Worm (Caenorhabditis elegans): ENCODE data around the gene T04F8.7.

Gene T04F8.7

DNA sequence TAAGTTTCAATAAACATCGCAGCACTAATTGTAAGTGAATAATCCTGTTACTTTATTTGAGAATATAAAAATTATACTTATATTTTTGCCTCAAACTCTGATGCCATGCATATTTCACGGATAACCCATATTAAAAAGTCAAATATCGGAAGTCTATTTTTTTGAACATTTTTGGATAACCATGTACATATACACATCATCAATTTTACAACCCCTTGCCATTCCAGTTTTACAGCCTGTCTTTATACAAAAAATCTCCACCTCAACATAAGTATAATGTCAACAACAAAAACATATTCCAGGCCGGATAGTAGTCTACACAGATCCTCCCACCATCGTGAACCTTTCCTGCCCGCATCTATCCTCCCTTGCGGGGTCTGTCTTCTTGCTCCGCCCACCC lies 3.5 kb upstream of the T04F8.7 start, which contains the start of gene hnd-1:
hnd-1 (plus strand) TSS at position 301 of the 400 bp plus-strand sequence.
- TF ChIP-seq elt-3 (tag; optimal IDR thresholded peaks at IDR 0.05) (no peak), snpc-4 (tag; optimal IDR thresholded peaks at IDR 0.05) (no peak), nhr-12 (tag; optimal IDR thresholded peaks at IDR 0.05) (no peak), unc-62 (GFP tag; optimal IDR thresholded peaks at IDR 0.05) (no peak), lin-39 (tag; optimal IDR thresholded peaks at IDR 0.05) (no peak), nhr-77 (tag; optimal IDR thresholded peaks at IDR 0.05) (no peak), fkh-2 (tag; optimal IDR thresholded peaks at IDR 0.05) (no peak), ztf-4 (tag; optimal IDR thresholded peaks at IDR 0.05) (no peak), jun-1 (tag; optimal IDR thresholded peaks at IDR 0.05) (no peak), nhr-67 (tag; optimal IDR thresholded peaks at IDR 0.05) (no peak), skn-1 (tag; optimal IDR thresholded peaks at IDR 0.05) (no peak), ceh-28 (tag; optimal IDR thresholded peaks at IDR 0.05) (no peak), aly-2 (tag; optimal IDR thresholded peaks at IDR 0.05) (no peak), nhr-237 (tag; optimal IDR thresholded peaks at IDR 0.05) (no peak)

DNA sequence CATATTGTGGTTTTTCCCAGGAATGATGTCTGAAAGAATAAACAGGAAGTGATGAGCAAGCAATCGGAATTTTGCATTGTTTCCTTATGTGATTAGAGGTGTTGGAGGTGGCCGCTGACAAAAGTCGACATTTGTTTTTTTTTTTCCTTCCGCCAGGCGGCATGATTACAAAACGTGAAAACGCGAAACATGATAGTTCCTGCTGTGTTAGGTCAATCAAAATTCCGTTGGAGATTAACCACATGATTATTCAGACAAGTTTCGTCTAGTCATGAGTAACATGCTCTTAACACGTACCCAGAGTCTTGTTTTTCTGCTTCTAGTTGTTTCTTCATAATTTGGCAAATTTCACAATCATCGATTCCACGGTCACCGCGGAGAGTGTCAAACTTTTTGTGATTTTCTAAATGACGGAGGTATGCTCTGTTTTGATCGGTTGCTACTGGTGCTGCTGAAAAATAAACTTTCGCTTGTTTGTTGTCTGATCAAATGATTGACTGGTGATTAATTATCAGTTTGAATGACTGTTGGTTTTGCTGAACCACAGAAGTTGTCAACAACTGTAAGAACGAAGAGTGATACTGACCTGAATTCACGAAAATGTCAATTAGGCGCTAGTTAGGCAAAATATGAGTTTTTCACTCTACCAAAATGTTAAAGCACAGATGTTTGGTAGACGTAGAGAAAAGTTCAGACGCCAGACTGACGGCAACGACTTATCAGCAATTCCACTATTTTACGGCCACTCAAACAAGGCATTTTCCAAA lies 1.4 kb downstream of the T04F8.7 start:
- no peak for TF ChIP-seq ceh-28 (tag; optimal IDR thresholded peaks at IDR 0.05)
- no peak for TF ChIP-seq skn-1 (tag; optimal IDR thresholded peaks at IDR 0.05)
- peak; percentile 65 for TF ChIP-seq elt-2 (tag; optimal IDR thresholded peaks at IDR 0.05)
- no peak for TF ChIP-seq R02D3.7 (tag; optimal IDR thresholded peaks at IDR 0.05)
- TF ChIP-seq mdl-1 (tag; optimal IDR thresholded peaks at IDR 0.05): no peak
- no peak for TF ChIP-seq nhr-76 (tag; optimal IDR thresholded peaks at IDR 0.05)
- no peak for TF ChIP-seq mml-1 (tag; optimal IDR thresholded peaks at IDR 0.05)
- no peak for TF ChIP-seq unc-62 (GFP tag; optimal IDR thresholded peaks at IDR 0.05)
- no peak for TF ChIP-seq nhr-23 (tag; optimal IDR thresholded peaks at IDR 0.05)
- peak; percentile 33 for TF ChIP-seq pha-4 (tag; optimal IDR thresholded peaks at IDR 0.05)
- no peak for TF ChIP-seq ceh-16 (tag; optimal IDR thresholded peaks at IDR 0.05)
- no peak for TF ChIP-seq lin-15B (tag; optimal IDR thresholded peaks at IDR 0.05)
- no peak for TF ChIP-seq ztf-4 (tag; optimal IDR thresholded peaks at IDR 0.05)
- TF ChIP-seq nfya-1 (tag; optimal IDR thresholded peaks at IDR 0.05; ENCODE audit: insufficient read depth): no peak
- no peak for TF ChIP-seq egl-5 (tag; optimal IDR thresholded peaks at IDR 0.05)
- no peak for TF ChIP-seq elt-3 (tag; optimal IDR thresholded peaks at IDR 0.05)
- TF ChIP-seq nhr-43 (tag; optimal IDR thresholded peaks at IDR 0.05; ENCODE audit: poor library complexity, severe bottlenecking): no peak

DNA sequence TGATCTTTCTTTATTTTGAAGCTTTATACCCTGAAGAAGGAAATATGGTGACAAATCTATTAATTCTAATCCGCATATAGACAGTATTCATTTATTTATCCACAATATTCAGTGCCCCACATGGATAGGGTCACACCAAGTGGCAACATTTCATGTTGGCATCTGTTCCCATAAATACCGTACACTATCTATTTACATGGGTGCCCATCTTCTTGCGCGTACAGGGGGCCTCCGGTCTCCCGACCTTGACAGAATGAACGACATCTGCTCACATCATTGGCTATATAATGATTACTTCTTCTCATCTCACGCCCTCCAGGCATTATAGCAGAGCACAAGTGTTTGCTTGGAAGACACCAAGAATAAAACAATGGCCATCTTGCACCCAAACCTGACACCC lies 5.2 kb downstream of the T04F8.7 start:
- no peak for TF ChIP-seq nhr-67 (tag; optimal IDR thresholded peaks at IDR 0.05)
- TF ChIP-seq nhr-43 (tag; optimal IDR thresholded peaks at IDR 0.05; ENCODE audit: poor library complexity, severe bottlenecking): no peak
- no peak for TF ChIP-seq ceh-82 (tag; optimal IDR thresholded peaks at IDR 0.05)
- TF ChIP-seq hmg-11 (tag; optimal IDR thresholded peaks at IDR 0.05): no peak
- no peak for TF ChIP-seq ceh-28 (tag; optimal IDR thresholded peaks at IDR 0.05)
- no peak for TF ChIP-seq R02D3.7 (tag; optimal IDR thresholded peaks at IDR 0.05)

DNA sequence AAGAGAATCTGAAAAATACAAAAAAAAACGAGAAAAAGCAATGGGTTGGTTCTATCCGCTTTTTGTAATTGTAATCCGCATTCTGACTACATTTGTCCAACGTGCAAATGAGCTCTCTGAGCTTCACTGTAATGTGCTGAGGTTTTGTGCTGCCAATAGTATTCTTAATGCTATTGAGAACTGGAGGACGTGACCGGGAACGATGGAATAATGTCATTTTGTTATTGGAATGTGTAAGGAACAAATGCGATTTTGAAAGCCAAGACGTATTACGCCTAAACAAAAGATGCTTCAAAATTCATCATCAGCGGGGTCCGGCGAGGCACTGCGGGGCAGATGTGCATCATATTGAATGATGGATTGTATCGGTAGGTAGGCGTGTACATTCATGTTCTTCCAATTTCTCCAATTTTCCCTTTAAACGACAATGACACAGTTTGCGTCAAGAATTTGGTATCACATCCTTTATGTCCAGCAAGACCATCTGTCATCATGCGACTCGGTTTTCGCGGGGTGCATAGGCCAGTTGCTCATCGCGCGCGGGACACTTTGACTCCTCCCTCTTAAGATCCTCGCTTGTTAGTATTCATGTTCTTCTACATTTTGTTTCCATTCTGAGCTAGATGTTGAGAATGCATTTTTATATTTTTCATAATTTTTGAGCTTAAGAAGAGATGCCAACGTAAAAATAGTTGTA lies 7.6 kb downstream of the T04F8.7 start:
- TF ChIP-seq nhr-76 (tag; optimal IDR thresholded peaks at IDR 0.05): no peak
- no peak for TF ChIP-seq egl-5 (tag; optimal IDR thresholded peaks at IDR 0.05)
- TF ChIP-seq unc-62 (GFP tag; optimal IDR thresholded peaks at IDR 0.05): no peak
- TF ChIP-seq elt-3 (tag; optimal IDR thresholded peaks at IDR 0.05): no peak
- TF ChIP-seq nhr-77 (tag; optimal IDR thresholded peaks at IDR 0.05): no peak

DNA sequence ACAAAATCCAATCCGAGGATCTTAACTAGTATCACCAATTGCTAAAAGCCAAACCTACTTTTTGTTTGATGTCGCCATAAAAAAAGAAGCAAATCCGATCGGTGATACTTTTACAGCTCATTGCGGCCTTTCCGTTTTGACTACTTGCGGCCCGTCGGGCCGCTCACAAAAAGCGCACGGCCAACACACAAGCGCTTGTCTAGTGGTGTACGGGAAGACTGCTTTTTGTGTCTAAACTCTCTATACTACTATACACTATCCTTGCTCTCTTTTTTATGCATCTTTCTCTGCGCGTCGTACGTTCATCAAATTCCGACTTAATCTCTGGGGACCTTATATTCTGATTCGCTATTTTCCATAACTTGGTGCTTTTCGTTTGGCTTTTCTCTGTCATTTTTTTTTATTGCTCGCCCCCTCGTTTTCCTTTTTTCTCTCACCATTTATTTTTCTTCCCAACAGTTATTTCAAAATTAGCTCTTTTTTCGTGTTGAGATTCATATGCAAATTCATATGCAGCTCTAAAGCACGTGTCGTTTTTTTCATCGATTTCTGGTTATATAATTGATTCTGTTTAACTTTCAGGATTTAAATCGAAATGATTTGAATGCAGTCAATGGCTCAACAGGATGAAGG lies 14.1 kb downstream of the T04F8.7 start, which contains the start of gene noca-2:
noca-2 (plus strand) TSS at position 583 of the 633 bp plus-strand sequence.
- TF ChIP-seq ama-1 (optimal IDR thresholded peaks at IDR 0.05) (no peak), aly-2 (tag; optimal IDR thresholded peaks at IDR 0.05) (no peak), lin-39 (tag; optimal IDR thresholded peaks at IDR 0.05) (peak; percentile 60), nhr-76 (tag; optimal IDR thresholded peaks at IDR 0.05) (no peak), fkh-10 (GFP tag; optimal IDR thresholded peaks at IDR 0.05) (no peak), nhr-237 (tag; optimal IDR thresholded peaks at IDR 0.05) (no peak), daf-12 (tag; optimal IDR thresholded peaks at IDR 0.05) (no peak), egl-27 (tag; optimal IDR thresholded peaks at IDR 0.05) (no peak), eor-1 (tag; optimal IDR thresholded peaks at IDR 0.05) (no peak), hmg-11 (tag; optimal IDR thresholded peaks at IDR 0.05) (peak; percentile 48), egl-5 (tag; optimal IDR thresholded peaks at IDR 0.05) (peak; percentile 29), nfya-1 (tag; optimal IDR thresholded peaks at IDR 0.05; ENCODE audit: insufficient read depth) (peak; percentile 77), R02D3.7 (tag; optimal IDR thresholded peaks at IDR 0.05) (no peak), pha-4 (tag; optimal IDR thresholded peaks at IDR 0.05) (peak; percentile 38), nhr-12 (tag; optimal IDR thresholded peaks at IDR 0.05) (no peak), lin-15B (tag; optimal IDR thresholded peaks at IDR 0.05) (no peak), sea-2 (GFP tag; optimal IDR thresholded peaks at IDR 0.05) (no peak), ztf-4 (tag; optimal IDR thresholded peaks at IDR 0.05) (no peak), unc-62 (GFP tag; optimal IDR thresholded peaks at IDR 0.05) (peak; percentile 2), nhr-23 (tag; optimal IDR thresholded peaks at IDR 0.05) (no peak), ztf-11 (tag; optimal IDR thresholded peaks at IDR 0.05) (no peak), pqm-1 (tag; optimal IDR thresholded peaks at IDR 0.05) (peak; percentile 8), mdl-1 (tag; optimal IDR thresholded peaks at IDR 0.05) (no peak), snpc-4 (tag; optimal IDR thresholded peaks at IDR 0.05) (no peak), ceh-16 (tag; optimal IDR thresholded peaks at IDR 0.05) (no peak), ceh-82 (tag; optimal IDR thresholded peaks at IDR 0.05) (no peak), skn-1 (tag; optimal IDR thresholded peaks at IDR 0.05) (no peak), elt-3 (tag; optimal IDR thresholded peaks at IDR 0.05) (no peak), ZK546.5 (tag; optimal IDR thresholded peaks at IDR 0.05) (no peak)

Data from whole organism, L3 larva.